Worm (Caenorhabditis elegans): ENCODE data around the gene F08B12.4.

- TF ChIP-seq ztf-11 (tag; optimal IDR thresholded peaks at IDR 0.05): no peak
- no peak for TF ChIP-seq pha-4 (tag; optimal IDR thresholded peaks at IDR 0.05)
- TF ChIP-seq nhr-25 (tag; optimal IDR thresholded peaks at IDR 0.05): no peak
- TF ChIP-seq sea-2 (GFP tag; optimal IDR thresholded peaks at IDR 0.05): no peak
- no peak for TF ChIP-seq nhr-76 (tag; optimal IDR thresholded peaks at IDR 0.05)
- TF ChIP-seq elt-3 (tag; optimal IDR thresholded peaks at IDR 0.05): no peak
- TF ChIP-seq nhr-23 (tag; optimal IDR thresholded peaks at IDR 0.05): no peak
- TF ChIP-seq ama-1 (optimal IDR thresholded peaks at IDR 0.05): no peak
- TF ChIP-seq elt-2 (tag; optimal IDR thresholded peaks at IDR 0.05): no peak
These were observed 49.1 kb upstream of the F08B12.4 start for ce11 chrX:11456665-11457064.

All from whole organism, L3 larva.